Worm (Caenorhabditis elegans) whole organism, L2 larva: ENCODE measurements around the gene fbxl-5.

Source experiments
- blmp-1 ChIP-seq: sonication (generic microtip); optimal IDR thresholded peaks from 2 replicates; lab custom pipeline; 2017; ENCODE audit warnings: missing genetic modification characterization, mild to moderate bottlenecking, missing compliant biosample characterization, antibody characterized with exemption, moderate library complexity; ENCODE audit not compliant: insufficient read depth
- snpc-4 ChIP-seq: fragments of 150-350 bp; optimal IDR thresholded peaks from 2 replicates; lab custom pipeline; 2014; ENCODE audit warnings: missing biosample characterization, missing genetic modification characterization
- zag-1 ChIP-seq: fragments of 150-350 bp; optimal IDR thresholded peaks from 2 replicates; lab custom pipeline; 2014; ENCODE audit warnings: missing biosample characterization, missing genetic modification characterization
- ztf-11 ChIP-seq: sonication (generic microtip); optimal IDR thresholded peaks from 2 replicates; lab custom pipeline; 2017; ENCODE audit warnings: missing biosample characterization, missing genetic modification characterization
- ztf-4 ChIP-seq: fragments of 150-350 bp; optimal IDR thresholded peaks from 2 replicates; lab custom pipeline; 2014; ENCODE audit warnings: missing biosample characterization, missing genetic modification characterization

DNA sequence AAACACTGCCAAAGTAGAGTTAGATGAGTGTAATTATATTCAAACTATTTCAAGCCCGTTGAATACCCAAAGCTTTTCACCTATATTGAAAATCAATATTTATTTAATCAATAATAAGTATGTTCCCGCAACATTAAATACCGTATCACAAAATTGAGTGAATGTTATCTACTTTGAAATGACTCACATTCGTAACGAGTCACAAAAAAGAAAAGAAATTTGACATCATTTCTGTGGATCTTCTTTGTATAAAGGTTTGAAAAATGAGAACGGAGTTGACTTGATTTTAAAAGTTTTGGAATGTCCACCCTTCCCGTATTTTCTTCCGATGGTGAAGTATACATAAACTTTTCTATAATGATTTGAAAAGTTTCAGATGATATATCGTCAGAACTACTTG lies 7.4 kb upstream of the fbxl-5 start, which contains the start of gene srr-10:
- TF ChIP-seq blmp-1 (tag; lab: Kevin White, UChicago) (no peak), snpc-4 (tag; lab: Kevin White, UChicago) (no peak), ztf-4 (tag; lab: Kevin White, UChicago) (no peak), ztf-11 (no peak), zag-1 (tag; lab: Kevin White, UChicago) (no peak)
